Fruit fly (Drosophila melanogaster) S2 (cell line): ENCODE measurements around the gene Hmbs.

Source experiments
- CG8478 ChIP-seq: fragments of >200 bp; optimal IDR thresholded peaks from 2 replicates; lab custom pipeline; 2018
- CTCF ChIP-seq, 2 experiments: fragments of >200 bp; optimal IDR thresholded peaks; 2 replicates each; lab custom pipeline; 2018

DNA sequence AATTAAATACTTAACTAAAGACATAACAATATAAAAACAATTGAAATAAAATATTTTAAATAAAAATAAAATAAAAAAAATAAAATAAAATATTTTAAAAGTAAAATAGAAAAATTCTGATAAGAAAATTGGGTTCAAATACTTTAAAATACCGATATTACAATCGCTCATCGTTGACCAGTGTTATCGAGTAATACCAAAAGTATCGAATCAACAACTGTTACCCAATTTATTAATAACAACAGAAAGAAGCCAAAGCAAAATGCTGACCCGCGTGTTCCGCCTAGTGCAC is 16.2 kb downstream of the Hmbs start, which contains the start of gene CG9166:
- TF ChIP-seq CG8478 (lab: Kevin White, UChicago): no peak
- TF ChIP-seq CTCF (optimal IDR thresholded peaks at IDR 0.05; lab: Kevin White, UChicago): no peak
